Worm (Caenorhabditis elegans) whole organism, L3 larva: Measurements from ENCODE around the gene M28.8.

Experiments used
- ama-1 ChIP-seq: fragments of 150-350 bp; optimal IDR thresholded peaks from 2 replicates; lab custom pipeline; 2018
- elt-2 ChIP-seq: sonication (generic microtip); optimal IDR thresholded peaks from 2 replicates; lab custom pipeline; 2016; ENCODE audit warnings: missing genetic modification reagents, mild to moderate bottlenecking, missing genetic modification characterization, missing compliant biosample characterization
- fkh-10 ChIP-seq: sonication (generic microtip); optimal IDR thresholded peaks from 2 replicates; lab custom pipeline; 2017; ENCODE audit warnings: missing biosample characterization, missing genetic modification reagents, missing genetic modification characterization
- nhr-11 ChIP-seq: fragments of 150-350 bp; optimal IDR thresholded peaks from 2 replicates; lab custom pipeline; 2014; ENCODE audit warnings: missing biosample characterization, missing genetic modification characterization
- nhr-76 ChIP-seq: fragments of 150-350 bp; sonication (generic microtip); optimal IDR thresholded peaks from 5 replicates; lab custom pipeline; 2014; ENCODE audit warnings: missing biosample characterization, missing genetic modification characterization
- nhr-77 ChIP-seq: fragments of 150-350 bp; optimal IDR thresholded peaks from 2 replicates; lab custom pipeline; 2014; ENCODE audit warnings: missing biosample characterization, missing genetic modification characterization
- pha-4 ChIP-seq: fragments of 150-350 bp; optimal IDR thresholded peaks from 2 replicates; lab custom pipeline; 2014; ENCODE audit warnings: missing biosample characterization, missing genetic modification reagents, missing genetic modification characterization
- sea-2 ChIP-seq: fragments of 150-350 bp; sonication (generic microtip); optimal IDR thresholded peaks from 4 replicates; lab custom pipeline; 2014; ENCODE audit warnings: missing biosample characterization, missing genetic modification reagents, missing genetic modification characterization
- skn-1 ChIP-seq: fragments of 150-350 bp; optimal IDR thresholded peaks from 2 replicates; lab custom pipeline; 2014; ENCODE audit warnings: missing biosample characterization, missing genetic modification characterization
- snpc-4 ChIP-seq: fragments of 150-350 bp; optimal IDR thresholded peaks from 2 replicates; lab custom pipeline; 2014; ENCODE audit warnings: missing biosample characterization, missing genetic modification characterization
- zag-1 ChIP-seq: fragments of 150-350 bp; optimal IDR thresholded peaks from 2 replicates; lab custom pipeline; 2014; ENCODE audit warnings: missing biosample characterization, missing genetic modification characterization

- TF ChIP-seq nhr-76 (tag; lab: Kevin White, UChicago) (no peak), elt-2 (tag; lab: Kevin White, UChicago) (no peak), zag-1 (tag; lab: Kevin White, UChicago) (no peak), snpc-4 (tag; lab: Kevin White, UChicago) (no peak), sea-2 (GFP tag; lab: Kevin White, UChicago) (no peak), nhr-77 (tag; lab: Kevin White, UChicago) (no peak), nhr-11 (tag; lab: Kevin White, UChicago) (no peak), pha-4 (tag; lab: Kevin White, UChicago) (no peak), ama-1 (lab: Kevin White, UChicago) (no peak), fkh-10 (GFP tag; lab: Kevin White, UChicago) (no peak), skn-1 (tag; lab: Kevin White, UChicago) (no peak)
Observed at ce11 chrII:10592452-10592851, 35.6 kb upstream of the M28.8 start, which contains the start of gene crn-5.
